Worm (Caenorhabditis elegans): ENCODE measurements around the gene F22H10.2.

F22H10.2 gene

DNA sequence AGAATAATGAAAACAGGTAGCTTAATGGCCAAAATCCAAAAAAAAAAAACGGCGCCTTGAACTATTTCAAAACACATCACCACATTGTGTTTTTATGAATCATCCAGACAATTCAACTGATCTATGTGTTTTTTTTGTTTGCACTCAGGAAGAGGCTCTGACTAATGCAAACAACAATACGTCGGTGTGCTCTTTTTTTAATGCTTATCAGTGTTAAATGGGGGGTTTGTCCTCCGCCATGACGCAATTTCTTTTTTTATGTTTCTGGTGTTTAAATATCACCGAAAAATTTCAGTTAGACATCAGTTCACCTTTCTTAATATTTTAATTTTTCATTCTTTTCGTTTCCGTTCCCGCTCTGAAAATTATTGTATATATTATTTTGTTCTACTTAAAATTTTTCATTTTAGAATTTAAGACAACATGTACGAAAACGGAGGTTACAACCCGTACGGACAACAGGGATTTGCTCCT is at the start of gene F22H10.2:
Gene F22H10.2 (plus strand): TSS at position 424 of the 474 bp plus-strand sequence.
- TF ChIP-seq him-1 (tag; optimal IDR thresholded peaks at IDR 0.05) (no peak), W03F9.2 (tag; optimal IDR thresholded peaks at IDR 0.05) (no peak), dao-5 (tag; optimal IDR thresholded peaks at IDR 0.05) (no peak)

DNA sequence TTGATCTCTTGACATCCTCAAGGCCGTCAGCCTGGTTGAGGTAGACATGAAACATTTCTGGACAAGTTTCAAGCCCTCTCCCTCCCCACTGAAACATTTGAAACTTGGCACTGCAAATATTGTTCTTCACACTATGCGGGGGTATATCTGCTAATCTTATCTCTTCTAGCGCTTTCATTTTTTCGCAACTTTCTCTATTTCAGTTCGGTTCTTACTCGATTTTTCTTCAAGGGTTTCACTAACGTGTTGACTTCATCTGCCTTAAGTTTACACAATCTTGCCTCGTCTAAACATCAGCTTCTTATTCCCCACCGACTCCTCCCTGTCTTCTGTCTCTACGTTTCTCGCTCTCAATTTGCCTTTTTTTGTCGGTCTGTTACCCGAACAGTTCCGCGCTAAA is 49.6 kb upstream of the F22H10.2 start:
- no peak for TF ChIP-seq dao-5 (tag; optimal IDR thresholded peaks at IDR 0.05)
- no peak for TF ChIP-seq him-1 (tag; optimal IDR thresholded peaks at IDR 0.05)
- no peak for TF ChIP-seq W03F9.2 (tag; optimal IDR thresholded peaks at IDR 0.05)

DNA sequence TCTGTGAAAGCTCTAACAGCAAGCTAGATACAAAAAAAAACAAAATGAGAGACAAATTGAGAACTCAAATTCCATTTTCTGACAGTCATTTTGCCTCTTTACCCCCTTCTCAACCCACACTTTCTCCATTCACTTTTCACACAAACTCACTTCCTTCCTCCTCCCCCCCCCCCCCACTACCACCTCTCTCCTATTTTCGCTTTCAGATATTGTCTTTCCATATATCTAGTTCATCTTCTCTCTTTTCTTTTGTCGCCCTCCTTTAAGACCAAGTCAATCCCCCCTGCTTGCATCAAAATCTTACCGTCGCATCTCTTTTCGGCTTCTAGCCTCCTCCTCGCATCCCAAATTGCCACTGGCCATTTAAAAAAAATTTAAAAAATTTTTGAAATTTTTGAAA is 47.5 kb upstream of the F22H10.2 start:
- no peak for TF ChIP-seq him-1 (tag; optimal IDR thresholded peaks at IDR 0.05)
- no peak for TF ChIP-seq W03F9.2 (tag; optimal IDR thresholded peaks at IDR 0.05)
- TF ChIP-seq dao-5 (tag; optimal IDR thresholded peaks at IDR 0.05): no peak

DNA sequence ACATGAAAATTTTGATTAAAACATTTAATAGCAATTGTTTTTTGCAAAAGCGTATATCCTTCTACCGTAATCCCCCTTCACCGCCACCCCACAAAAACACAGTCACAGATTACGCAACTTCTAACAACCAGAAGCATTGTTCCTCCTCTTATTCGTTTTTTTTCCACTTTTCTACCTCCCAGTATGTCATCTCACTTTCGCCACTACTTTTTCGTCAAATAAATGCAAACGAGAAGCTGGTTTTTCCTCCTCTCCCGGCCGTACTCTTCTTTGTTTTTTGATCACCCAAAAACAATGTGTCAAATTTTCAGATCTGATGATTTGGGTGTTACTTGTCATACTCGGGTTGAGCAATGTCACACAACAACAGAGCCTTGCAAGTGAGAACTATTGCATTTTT is 46.3 kb upstream of the F22H10.2 start, which contains the start of gene C06G1.1:
Gene C06G1.1 (plus strand): TSS at position 301 of the 400 bp plus-strand sequence.
- TF ChIP-seq W03F9.2 (tag; optimal IDR thresholded peaks at IDR 0.05) (no peak), dao-5 (tag; optimal IDR thresholded peaks at IDR 0.05) (no peak), him-1 (tag; optimal IDR thresholded peaks at IDR 0.05) (no peak)

DNA sequence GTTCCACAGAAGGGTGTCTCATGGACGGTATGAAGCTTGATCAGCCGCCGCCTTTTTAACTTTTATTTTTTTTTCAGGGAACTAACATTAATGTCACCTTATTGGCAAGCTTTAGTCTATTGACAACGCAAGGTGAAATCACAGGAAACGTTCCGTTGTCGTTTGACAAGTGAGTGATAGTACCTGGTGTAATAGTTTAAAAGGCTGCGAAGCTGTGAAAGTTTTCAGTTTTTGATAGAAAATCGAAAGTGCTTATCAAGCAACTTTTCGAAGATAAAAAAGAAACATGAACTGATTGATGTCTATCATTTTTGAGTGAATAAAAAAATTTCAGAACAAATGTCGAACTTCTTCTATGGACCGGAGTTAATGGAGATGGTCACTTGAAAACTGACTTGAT is 45.2 kb upstream of the F22H10.2 start:
- TF ChIP-seq W03F9.2 (tag; optimal IDR thresholded peaks at IDR 0.05): no peak
- no peak for TF ChIP-seq him-1 (tag; optimal IDR thresholded peaks at IDR 0.05)
- TF ChIP-seq dao-5 (tag; optimal IDR thresholded peaks at IDR 0.05): no peak

DNA sequence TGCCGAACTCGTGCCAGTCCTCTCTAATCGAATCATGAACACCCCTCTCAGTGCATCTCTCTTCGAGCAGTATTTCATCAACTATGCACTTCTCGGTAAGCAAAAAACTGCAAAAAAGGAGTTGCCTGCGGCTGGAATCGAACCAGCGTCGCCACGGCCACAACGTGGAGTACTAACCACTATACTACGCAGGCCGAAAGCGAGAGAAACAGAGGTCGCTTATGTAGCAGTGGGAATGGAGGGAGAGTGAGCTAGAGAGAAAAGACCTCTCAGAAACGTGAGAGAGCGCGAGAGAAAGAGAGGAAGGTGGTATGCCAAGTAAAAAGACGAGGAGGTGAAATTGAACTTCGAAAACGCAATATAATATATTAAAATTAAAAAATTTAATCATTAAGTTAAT is 44.6 kb upstream of the F22H10.2 start:
- peak; percentile 26 for TF ChIP-seq W03F9.2 (tag; optimal IDR thresholded peaks at IDR 0.05)
- TF ChIP-seq dao-5 (tag; optimal IDR thresholded peaks at IDR 0.05): peak; percentile 55
- TF ChIP-seq him-1 (tag; optimal IDR thresholded peaks at IDR 0.05): peak; percentile 87

DNA sequence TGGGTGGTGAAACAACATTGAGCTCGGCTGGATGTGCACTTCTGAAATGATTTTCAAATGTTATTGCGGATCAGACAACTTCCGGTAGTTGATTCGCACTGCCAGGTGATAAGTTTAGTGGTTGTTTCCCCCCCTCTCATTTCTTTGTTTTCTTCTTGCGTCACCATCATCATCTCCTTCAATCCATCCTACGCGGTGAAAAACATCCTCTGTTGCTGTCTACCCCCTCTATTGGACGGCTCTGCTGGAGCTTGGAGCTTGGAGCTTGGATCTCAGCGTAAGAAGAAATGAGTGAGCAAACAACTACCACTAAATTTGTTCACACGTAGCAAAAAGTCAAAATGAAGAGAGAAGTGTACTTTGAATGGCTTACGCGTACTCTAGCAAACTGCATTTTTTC is 37.7 kb upstream of the F22H10.2 start:
- TF ChIP-seq him-1 (tag; optimal IDR thresholded peaks at IDR 0.05): no peak
- no peak for TF ChIP-seq dao-5 (tag; optimal IDR thresholded peaks at IDR 0.05)
- TF ChIP-seq W03F9.2 (tag; optimal IDR thresholded peaks at IDR 0.05): no peak

DNA sequence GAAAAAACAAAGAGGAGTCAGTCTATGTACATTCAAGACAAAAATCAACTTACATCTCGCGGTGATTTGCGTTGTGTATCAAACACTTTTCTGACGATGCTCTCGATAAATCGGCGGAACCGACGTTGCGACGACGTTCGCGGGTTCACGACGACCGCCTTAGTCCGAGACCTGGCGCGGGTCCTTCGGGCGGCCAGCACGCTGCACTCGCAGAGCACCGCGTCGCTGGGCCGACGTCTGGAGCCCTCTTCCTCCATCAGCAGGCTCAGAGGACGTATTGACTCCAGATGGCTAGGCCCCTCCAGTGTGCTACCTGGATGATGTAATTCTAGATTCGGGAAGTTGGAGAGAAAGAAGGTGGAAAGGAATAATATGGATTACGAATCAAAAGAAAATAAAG is 36.1 kb upstream of the F22H10.2 start:
- TF ChIP-seq dao-5 (tag; optimal IDR thresholded peaks at IDR 0.05) (no peak), him-1 (tag; optimal IDR thresholded peaks at IDR 0.05) (no peak), W03F9.2 (tag; optimal IDR thresholded peaks at IDR 0.05) (no peak)

DNA sequence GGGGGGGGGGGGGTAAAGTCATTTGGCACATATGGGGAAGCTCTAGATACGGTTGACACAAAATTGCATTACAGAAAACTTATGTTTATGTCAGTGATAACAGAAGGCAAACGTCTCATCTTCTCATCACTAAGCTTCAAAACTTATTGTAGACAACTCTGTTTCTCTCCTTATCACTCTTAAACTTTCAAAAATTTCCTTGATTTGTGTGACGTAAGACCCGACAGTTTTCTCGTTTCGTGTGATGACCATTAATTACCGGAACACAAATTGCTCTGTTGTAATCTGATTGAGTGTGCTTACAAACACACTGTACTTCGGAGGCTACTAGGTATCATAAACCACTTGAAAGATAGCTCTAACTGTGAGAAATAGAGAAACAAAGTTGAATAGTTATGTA is 34.5 kb upstream of the F22H10.2 start:
- no peak for TF ChIP-seq him-1 (tag; optimal IDR thresholded peaks at IDR 0.05)
- no peak for TF ChIP-seq dao-5 (tag; optimal IDR thresholded peaks at IDR 0.05)
- no peak for TF ChIP-seq W03F9.2 (tag; optimal IDR thresholded peaks at IDR 0.05)

DNA sequence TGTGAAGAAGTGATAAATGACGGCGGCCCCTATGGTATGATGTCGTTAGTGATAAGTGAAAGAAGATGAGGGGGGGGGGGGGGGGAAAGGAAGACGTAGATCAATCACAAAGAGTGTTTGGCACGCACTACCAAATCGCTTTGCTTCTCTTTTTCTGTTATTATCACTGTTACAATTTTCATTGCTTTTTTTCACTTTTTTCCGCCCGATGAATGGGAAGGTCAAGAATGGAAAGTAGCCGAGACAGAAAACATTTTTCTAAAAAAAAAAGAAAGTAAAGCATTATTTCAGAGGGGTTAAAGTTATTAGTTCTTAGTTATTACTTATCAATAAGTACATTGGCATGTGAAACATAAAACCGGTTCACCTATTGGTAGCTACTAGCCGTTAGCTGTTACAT is 32.1 kb upstream of the F22H10.2 start:
- no peak for TF ChIP-seq him-1 (tag; optimal IDR thresholded peaks at IDR 0.05)
- no peak for TF ChIP-seq dao-5 (tag; optimal IDR thresholded peaks at IDR 0.05)
- no peak for TF ChIP-seq W03F9.2 (tag; optimal IDR thresholded peaks at IDR 0.05)

DNA sequence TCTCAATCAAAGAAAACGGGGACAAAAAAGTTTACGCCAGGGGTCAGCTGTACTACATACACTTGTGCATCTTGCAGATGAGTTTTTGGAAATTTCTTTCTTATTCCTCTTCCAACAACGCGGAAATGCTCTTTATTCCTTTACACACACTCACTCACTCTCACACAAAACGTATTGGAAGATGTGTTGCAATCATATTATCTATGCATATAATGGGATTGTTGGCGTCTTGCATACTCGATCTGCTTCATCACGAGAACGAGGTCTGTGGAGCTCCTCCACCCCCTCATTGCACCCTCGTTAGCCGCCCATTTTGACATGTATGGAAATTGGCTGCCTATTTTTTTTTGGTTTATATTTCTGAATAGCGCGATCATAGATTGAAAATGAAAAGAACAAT is 30.6 kb upstream of the F22H10.2 start:
- TF ChIP-seq W03F9.2 (tag; optimal IDR thresholded peaks at IDR 0.05) (no peak), him-1 (tag; optimal IDR thresholded peaks at IDR 0.05) (no peak), dao-5 (tag; optimal IDR thresholded peaks at IDR 0.05) (no peak)

DNA sequence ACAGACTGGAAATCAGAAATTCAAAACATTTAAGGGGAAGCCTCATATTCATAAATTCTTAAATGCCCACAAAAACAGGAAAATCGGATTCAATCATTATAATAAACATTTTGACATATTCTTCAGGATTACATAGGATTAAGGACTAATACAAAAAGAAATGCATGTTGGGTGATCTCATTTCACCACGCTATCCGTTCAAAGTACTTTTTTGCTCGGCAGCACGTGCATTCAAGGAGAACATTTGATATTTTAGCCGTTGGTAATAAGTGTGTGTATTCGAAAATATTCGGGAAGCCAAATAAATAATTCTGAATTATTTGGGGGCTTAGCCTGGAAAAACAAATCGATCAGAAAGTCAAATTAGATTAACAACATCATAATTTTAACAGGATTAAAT is 28.7 kb upstream of the F22H10.2 start:
- TF ChIP-seq dao-5 (tag; optimal IDR thresholded peaks at IDR 0.05) (no peak), him-1 (tag; optimal IDR thresholded peaks at IDR 0.05) (no peak), W03F9.2 (tag; optimal IDR thresholded peaks at IDR 0.05) (no peak)

DNA sequence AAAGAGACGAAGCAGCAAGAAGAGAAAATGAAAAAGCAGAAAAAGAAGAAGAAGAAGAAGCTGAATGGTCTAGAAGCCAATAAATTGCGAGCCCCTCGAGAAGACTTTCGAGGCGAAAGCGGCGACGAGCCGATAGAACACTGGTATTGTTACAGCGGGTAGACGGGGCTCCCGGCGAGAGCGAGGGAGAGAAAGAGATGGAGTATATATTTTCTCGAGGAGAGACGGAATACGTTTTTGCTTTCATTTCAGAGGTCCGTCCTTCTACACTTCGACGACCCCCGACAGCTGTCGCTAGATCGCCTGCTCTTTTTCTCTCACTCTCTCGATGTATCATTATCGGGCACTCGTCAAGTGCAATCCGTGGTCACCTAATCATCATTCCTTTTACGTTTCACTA is 24.1 kb upstream of the F22H10.2 start:
- TF ChIP-seq dao-5 (tag; optimal IDR thresholded peaks at IDR 0.05): no peak
- TF ChIP-seq W03F9.2 (tag; optimal IDR thresholded peaks at IDR 0.05): no peak
- no peak for TF ChIP-seq him-1 (tag; optimal IDR thresholded peaks at IDR 0.05)

DNA sequence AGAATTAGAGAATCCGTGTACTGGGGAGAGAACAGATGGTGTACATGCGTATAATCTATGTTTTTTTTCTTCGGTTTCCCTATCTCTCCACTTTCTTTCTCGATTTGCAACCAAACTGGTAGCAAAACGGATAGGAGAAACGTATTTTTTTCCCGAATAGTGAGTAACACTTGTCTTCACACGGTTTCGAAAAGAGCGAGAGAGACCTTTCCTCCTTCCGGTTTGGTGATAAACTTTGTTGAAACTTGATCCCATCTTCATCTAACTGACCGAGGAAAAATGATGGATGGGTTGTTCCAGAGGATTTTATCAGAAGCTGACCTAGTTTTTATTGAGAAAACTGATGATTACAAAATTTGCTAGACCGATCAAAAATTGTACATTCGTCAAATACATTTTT is 21.0 kb upstream of the F22H10.2 start:
- TF ChIP-seq W03F9.2 (tag; optimal IDR thresholded peaks at IDR 0.05) (no peak), dao-5 (tag; optimal IDR thresholded peaks at IDR 0.05) (no peak), him-1 (tag; optimal IDR thresholded peaks at IDR 0.05) (no peak)

DNA sequence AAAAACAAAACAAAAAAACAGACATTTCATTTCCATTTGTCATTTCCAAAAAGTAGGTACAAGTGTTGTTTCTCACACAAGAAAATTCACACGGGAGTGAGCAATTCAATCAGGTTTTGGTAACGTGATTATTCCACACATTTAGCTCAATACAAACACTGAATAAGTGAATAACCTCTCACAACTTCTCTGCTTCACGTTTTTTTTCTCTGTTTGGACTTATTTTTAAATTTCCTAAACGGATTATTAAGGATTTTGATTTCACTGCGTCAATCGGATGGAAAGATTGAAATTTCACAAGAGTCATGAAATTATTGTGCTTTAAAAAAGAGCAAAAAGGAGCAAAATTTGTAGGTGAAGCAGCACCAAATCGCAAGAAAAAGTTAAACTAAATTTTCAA is 19.1 kb upstream of the F22H10.2 start:
- TF ChIP-seq W03F9.2 (tag; optimal IDR thresholded peaks at IDR 0.05) (no peak), him-1 (tag; optimal IDR thresholded peaks at IDR 0.05) (no peak), dao-5 (tag; optimal IDR thresholded peaks at IDR 0.05) (no peak)

Data from whole organism, L4/young adult.